Worm (Caenorhabditis elegans) whole organism, young adult: ENCODE results near the gene srh-89.
A peak's percentile ranks its signal among the peaks of the same experiment; 100 is the strongest.

Experiments used
- B0035.1 ChIP-seq: sonication (generic microtip); optimal IDR thresholded peaks from 2 replicates; lab custom pipeline; 2016; ENCODE audit warnings: missing genetic modification characterization, mild to moderate bottlenecking, missing compliant biosample characterization, missing genotype, missing genetic modification reagents
- C06A6.2 ChIP-seq: fragments of 200-800 bp; sonication (Bioruptor generic); conservative IDR thresholded peaks from 2 replicates; pipeline ENCODE4 v1.3.6; 2022; ENCODE audit warnings: missing genetic modification characterization, missing compliant biosample characterization
- C17E4.6 ChIP-seq: fragments of 200-800 bp; sonication (Bioruptor generic); IDR thresholded peaks from 2 replicates; pipeline ENCODE4 v1.3.6; 2022; ENCODE audit warnings: missing genetic modification reagents, missing genetic modification characterization, missing compliant biosample characterization
- D2030.7 ChIP-seq: fragments of 200-800 bp; sonication (Bioruptor generic); IDR thresholded peaks from 2 replicates; pipeline ENCODE4 v1.3.6; 2022; ENCODE audit warnings: missing genetic modification reagents, missing genetic modification characterization, missing compliant biosample characterization
- F22D6.2 ChIP-seq: sonication (generic microtip); optimal IDR thresholded peaks from 2 replicates; lab custom pipeline; 2016; ENCODE audit warnings: mild to moderate bottlenecking, missing genetic modification characterization, missing compliant biosample characterization
- F49E8.2 ChIP-seq: sonication (generic microtip); optimal IDR thresholded peaks from 3 replicates; lab custom pipeline; 2017; ENCODE audit warnings: missing genetic modification characterization, mild to moderate bottlenecking, missing compliant biosample characterization, antibody characterized with exemption, moderate library complexity; ENCODE audit not compliant: insufficient read depth
- K12H6.12 ChIP-seq: fragments of 200-800 bp; sonication (Bioruptor generic); optimal IDR thresholded peaks from 2 replicates; lab custom pipeline; 2018; ENCODE audit warnings: mild to moderate bottlenecking, missing genetic modification characterization, missing compliant biosample characterization
- T07F8.4 ChIP-seq: sonication (generic microtip); optimal IDR thresholded peaks from 2 replicates; lab custom pipeline; 2016; ENCODE audit warnings: mild to moderate bottlenecking, missing genetic modification characterization, moderate library complexity, missing compliant biosample characterization
- Y56A3A.18 ChIP-seq: fragments of 200-800 bp; sonication (Bioruptor generic); IDR thresholded peaks from 2 replicates; pipeline ENCODE4 v1.3.6; 2022; ENCODE audit warnings: missing genetic modification reagents, missing genetic modification characterization, missing compliant biosample characterization
- Y67H2A.10 ChIP-seq: fragments of 200-800 bp; sonication (Bioruptor generic); conservative IDR thresholded peaks from 2 replicates; pipeline ENCODE4 v1.3.6; 2022; ENCODE audit warnings: missing genetic modification reagents, missing genetic modification characterization, missing compliant biosample characterization
- Y79H2A.3 ChIP-seq: fragments of 200-800 bp; sonication (Bioruptor generic); conservative IDR thresholded peaks from 2 replicates; pipeline ENCODE4 v1.3.6; 2022; ENCODE audit warnings: missing genetic modification reagents, missing genetic modification characterization, missing compliant biosample characterization
- akir-1 ChIP-seq: fragments of 200-800 bp; sonication (Bioruptor generic); optimal IDR thresholded peaks from 2 replicates; lab custom pipeline; 2018; ENCODE audit warnings: mild to moderate bottlenecking, missing genetic modification characterization, moderate library complexity, missing compliant biosample characterization
- attf-5 ChIP-seq: fragments of 200-800 bp; sonication (Bioruptor generic); optimal IDR thresholded peaks from 2 replicates; lab custom pipeline; 2018; ENCODE audit warnings: mild to moderate bottlenecking, missing genetic modification characterization, missing compliant biosample characterization
- attf-6 ChIP-seq: fragments of 200-800 bp; sonication (Bioruptor generic); IDR thresholded peaks from 2 replicates; pipeline ENCODE4 v1.3.6; 2022; ENCODE audit warnings: missing genetic modification reagents, missing genetic modification characterization, missing compliant biosample characterization
- bed-1 ChIP-seq: fragments of 200-800 bp; sonication (Bioruptor generic); IDR thresholded peaks from 2 replicates; pipeline ENCODE4 v1.3.6; 2022; ENCODE audit warnings: missing genetic modification reagents, missing genetic modification characterization, missing compliant biosample characterization
- ceh-27 ChIP-seq: fragments of 200-800 bp; sonication (Bioruptor generic); optimal IDR thresholded peaks from 2 replicates; lab custom pipeline; 2018; ENCODE audit warnings: mild to moderate bottlenecking, missing genetic modification characterization, moderate library complexity, missing compliant biosample characterization
- die-1 ChIP-seq: sonication (generic microtip); optimal IDR thresholded peaks from 2 replicates; lab custom pipeline; 2016; ENCODE audit warnings: missing genotype, mild to moderate bottlenecking, missing genetic modification characterization, missing compliant biosample characterization
- dpff-1 ChIP-seq: sonication (generic microtip); optimal IDR thresholded peaks from 2 replicates; lab custom pipeline; 2017; ENCODE audit warnings: mild to moderate bottlenecking, missing genetic modification characterization, missing compliant biosample characterization
- dpl-1 ChIP-seq: fragments of 150-350 bp; optimal IDR thresholded peaks from 2 replicates; lab custom pipeline; 2014; ENCODE audit warnings: missing biosample characterization, missing genetic modification reagents, missing genetic modification characterization
- egl-44 ChIP-seq: fragments of 200-800 bp; sonication (Bioruptor generic); IDR thresholded peaks from 2 replicates; pipeline ENCODE4 v1.3.6; 2022; ENCODE audit warnings: missing genetic modification reagents, missing genetic modification characterization, missing compliant biosample characterization
- egrh-3 ChIP-seq: fragments of 200-800 bp; sonication (Bioruptor generic); IDR thresholded peaks from 2 replicates; pipeline ENCODE4 v1.3.6; 2022; ENCODE audit warnings: missing genetic modification reagents, missing genetic modification characterization, missing compliant biosample characterization
- fkh-3 ChIP-seq: sonication (generic microtip); optimal IDR thresholded peaks from 2 replicates; lab custom pipeline; 2016; ENCODE audit warnings: mild to moderate bottlenecking, missing genetic modification characterization, missing compliant biosample characterization
- gei-17 ChIP-seq: fragments of 200-800 bp; sonication (Bioruptor generic); optimal IDR thresholded peaks from 2 replicates; lab custom pipeline; 2018; ENCODE audit warnings: mild to moderate bottlenecking, missing genetic modification characterization, missing compliant biosample characterization
- hlh-26 ChIP-seq: fragments of 200-800 bp; sonication (Bioruptor generic); conservative IDR thresholded peaks from 2 replicates; pipeline ENCODE4 v1.3.6; 2022; ENCODE audit warnings: missing genetic modification reagents, missing genetic modification characterization, missing compliant biosample characterization
- lin-35 ChIP-seq, 3 experiments: fragments of 150-350 bp in 2 of 3; sonication (generic microtip) in 1 of 3; optimal IDR thresholded peaks; 2 replicates each; lab custom pipeline; 2014 to 2018; ENCODE audit warnings: missing biosample characterization in 3 of 3, missing genetic modification characterization in 3 of 3, missing genetic modification reagents in 3 of 3
- madf-3 ChIP-seq: fragments of 200-800 bp; sonication (Bioruptor generic); IDR thresholded peaks from 2 replicates; pipeline ENCODE4 v1.3.6; 2022; ENCODE audit warnings: missing genetic modification reagents, missing genetic modification characterization, missing compliant biosample characterization
- madf-6 ChIP-seq: fragments of 200-800 bp; sonication (Bioruptor generic); IDR thresholded peaks from 2 replicates; pipeline ENCODE4 v1.3.6; 2022; ENCODE audit warnings: missing genetic modification reagents, missing genetic modification characterization, missing compliant biosample characterization
- mes-4 ChIP-seq: sonication (generic microtip); optimal IDR thresholded peaks from 2 replicates; lab custom pipeline; 2016; ENCODE audit warnings: missing genotype, missing genetic modification characterization, missing compliant biosample characterization
- nhr-27 ChIP-seq: fragments of 200-800 bp; sonication (Bioruptor generic); optimal IDR thresholded peaks from 2 replicates; lab custom pipeline; 2018; ENCODE audit warnings: mild to moderate bottlenecking, missing genetic modification characterization, moderate library complexity, missing compliant biosample characterization
- nhr-80 ChIP-seq: sonication (generic microtip); optimal IDR thresholded peaks from 2 replicates; lab custom pipeline; 2016; ENCODE audit warnings: missing genetic modification characterization, missing compliant biosample characterization
- pbrm-1 ChIP-seq: fragments of 200-800 bp; sonication (Bioruptor generic); IDR thresholded peaks from 2 replicates; pipeline ENCODE4 v1.3.6; 2022; ENCODE audit warnings: missing genetic modification reagents, missing genetic modification characterization, missing compliant biosample characterization
- tlf-1 ChIP-seq: fragments of 200-800 bp; sonication (Bioruptor generic); optimal IDR thresholded peaks from 2 replicates; lab custom pipeline; 2018; ENCODE audit warnings: mild to moderate bottlenecking, missing genetic modification characterization, missing compliant biosample characterization
- xnd-1 ChIP-seq: sonication (generic microtip); optimal IDR thresholded peaks from 2 replicates; lab custom pipeline; 2016; ENCODE audit warnings: missing genotype, missing genetic modification reagents, missing genetic modification characterization, missing compliant biosample characterization
- ztf-18 ChIP-seq: sonication (generic microtip); optimal IDR thresholded peaks from 2 replicates; lab custom pipeline; 2016; ENCODE audit warnings: missing genotype, mild to moderate bottlenecking, missing genetic modification characterization, missing compliant biosample characterization
- ztf-3 ChIP-seq: fragments of 200-800 bp; sonication (Bioruptor generic); optimal IDR thresholded peaks from 2 replicates; lab custom pipeline; 2018; ENCODE audit warnings: mild to moderate bottlenecking, missing genetic modification characterization, missing compliant biosample characterization

The srh-89 gene

DNA sequence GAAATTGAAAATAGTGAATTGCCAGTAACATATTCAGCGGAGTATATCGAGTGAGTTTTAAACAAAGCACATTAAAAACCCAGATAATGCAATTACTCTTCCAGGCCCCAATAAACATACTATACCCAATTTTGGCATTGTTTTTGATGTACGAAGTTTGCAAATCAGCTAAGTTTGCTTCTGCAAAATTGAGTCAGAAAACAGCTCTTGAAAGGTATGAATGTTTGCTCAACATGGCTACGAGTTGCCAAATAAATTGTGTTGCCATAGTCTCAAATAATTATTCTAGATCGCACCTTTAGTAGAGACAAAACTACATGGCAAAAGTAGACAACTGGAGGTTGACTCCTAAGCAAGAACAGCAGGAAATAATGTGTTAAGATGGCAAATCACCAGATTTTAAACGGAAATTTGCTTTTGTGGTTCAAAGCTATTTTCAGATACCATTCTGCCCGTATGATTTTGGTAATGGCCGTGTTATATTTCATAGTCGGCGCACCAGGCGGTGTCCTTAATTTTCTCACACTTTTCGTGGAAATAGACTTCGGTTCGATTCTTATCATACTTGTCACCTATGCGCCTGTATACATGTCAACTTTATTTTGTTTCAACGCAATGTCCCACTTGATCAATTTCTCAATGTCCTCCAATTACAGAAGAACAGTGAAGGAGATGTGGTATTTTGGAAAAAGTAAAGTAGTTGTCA lies 32.0 kb downstream of the srh-89 start (continued):
- TF ChIP-seq hlh-26 (GFP tag; lab: Robert Waterston, UW) (no peak), akir-1 (GFP tag; lab: Kevin White, UChicago) (no peak), F22D6.2 (no peak), egrh-3 (no peak), fkh-3 (tag; lab: Kevin White, UChicago) (peak; percentile 1), attf-6 (no peak), C17E4.6 (GFP tag; lab: Robert Waterston, UW) (no peak), dpl-1 (GFP tag; lab: Kevin White, UChicago) (no peak), T07F8.4 (tag; lab: Kevin White, UChicago) (no peak), gei-17 (GFP tag; lab: Kevin White, UChicago) (no peak), madf-3 (GFP tag; lab: Robert Waterston, UW) (0 out of 2 replicates have a peak, but pooled peaks have one; percentile 2), ceh-27 (GFP tag; lab: Kevin White, UChicago) (peak; percentile 9)
- TF ChIP-seq, all 124 proteins: peak for 46

DNA sequence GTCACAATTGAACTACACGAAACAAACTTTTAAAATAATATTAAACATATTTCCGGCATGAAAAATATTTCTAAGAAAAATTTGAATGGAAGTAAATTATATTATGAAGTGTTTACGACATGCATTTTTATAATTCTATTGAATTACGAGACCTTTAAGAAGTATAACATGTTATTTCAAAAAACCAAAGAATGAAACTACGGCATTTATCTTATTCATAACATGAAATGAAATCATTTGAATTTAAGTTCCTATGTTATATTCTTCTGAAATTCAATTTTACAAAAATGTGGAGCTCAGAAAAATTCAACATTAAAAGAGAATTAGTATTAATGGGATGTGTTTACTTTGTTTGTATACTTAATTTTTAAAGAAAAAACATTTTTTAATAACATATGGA lies 33.6 kb downstream of the srh-89 start, which contains the start of gene srw-71:
Gene srw-71 (minus strand): TSS at position 101 of the 400 bp plus-strand sequence.
- TF ChIP-seq tlf-1: no peak
- no peak for TF ChIP-seq Y79H2A.3 (GFP tag; lab: Robert Waterston, UW)
- no peak for TF ChIP-seq attf-6
- TF ChIP-seq ztf-18: no peak
- no peak for TF ChIP-seq xnd-1 (tag; lab: Kevin White, UChicago)
- no peak for TF ChIP-seq egl-44 (GFP tag; lab: Robert Waterston, UW)
- no peak for TF ChIP-seq dpff-1 (tag; lab: Kevin White, UChicago)

DNA sequence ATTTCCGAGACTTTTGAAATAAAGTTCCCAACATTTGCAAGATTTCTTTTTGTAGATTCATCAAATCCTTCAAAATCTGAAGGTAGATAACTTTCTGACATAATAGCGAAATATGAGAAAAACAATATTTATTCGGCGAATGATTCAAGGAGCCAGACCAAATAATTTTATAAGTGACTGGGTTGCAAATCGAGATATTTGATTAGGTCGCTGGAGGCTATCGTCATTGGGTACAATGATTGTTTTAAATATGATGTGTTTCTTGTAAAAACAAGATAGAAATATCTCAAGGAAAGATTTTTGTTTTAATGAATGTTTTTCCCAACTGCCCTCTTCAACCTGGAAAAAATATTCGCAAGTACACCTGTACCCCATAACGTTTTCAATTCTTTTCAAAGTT lies 35.7 kb downstream of the srh-89 start, which contains the start of gene srw-69:
Gene srw-69 (minus strand): TSS at position 101 of the 400 bp plus-strand sequence.
- TF ChIP-seq hlh-26 (GFP tag; lab: Robert Waterston, UW): no peak
- no peak for TF ChIP-seq pbrm-1
- TF ChIP-seq ztf-3 (GFP tag; lab: Kevin White, UChicago): no peak
- TF ChIP-seq Y67H2A.10 (GFP tag; lab: Robert Waterston, UW): no peak
- no peak for TF ChIP-seq nhr-80
- TF ChIP-seq Y56A3A.18 (GFP tag; lab: Robert Waterston, UW): no peak
- TF ChIP-seq D2030.7: no peak
- no peak for TF ChIP-seq ztf-18
- no peak for TF ChIP-seq nhr-27 (tag; lab: Kevin White, UChicago)
- TF ChIP-seq dpl-1 (GFP tag; lab: Kevin White, UChicago): no peak
- TF ChIP-seq C06A6.2 (GFP tag; lab: Robert Waterston, UW): no peak
- TF ChIP-seq F49E8.2 (tag; lab: Kevin White, UChicago): no peak
- TF ChIP-seq madf-6: no peak

DNA sequence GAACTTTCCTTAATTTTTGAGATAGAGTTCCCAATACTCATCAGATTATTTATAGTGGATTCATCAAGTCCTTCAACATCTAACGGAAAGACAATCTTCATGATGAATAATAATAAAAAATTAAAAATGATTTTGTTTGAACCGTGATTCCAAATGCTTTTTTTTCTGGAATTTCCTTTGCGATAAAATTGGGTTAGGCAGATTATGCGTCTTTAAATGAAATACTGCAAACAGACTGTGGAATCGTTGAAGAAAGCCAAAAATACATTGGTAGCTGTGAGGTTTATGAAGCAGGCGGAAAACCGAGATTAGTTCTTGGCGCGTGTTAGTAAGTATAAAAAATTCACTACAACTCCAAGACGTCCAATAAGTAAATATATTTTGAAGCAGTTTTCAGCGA lies 38.0 kb downstream of the srh-89 start, which contains the start of gene srw-68:
Gene srw-68 (minus strand): TSS at position 101 of the 400 bp plus-strand sequence.
- no peak for TF ChIP-seq die-1
- no peak for TF ChIP-seq bed-1 (GFP tag; lab: Robert Waterston, UW)
- TF ChIP-seq K12H6.12 (tag; lab: Kevin White, UChicago): no peak
- TF ChIP-seq B0035.1 (tag; lab: Kevin White, UChicago): no peak
- no peak for TF ChIP-seq attf-5 (GFP tag; lab: Kevin White, UChicago)
- no peak for TF ChIP-seq mes-4
- no peak for TF ChIP-seq lin-35 (GFP tag; optimal IDR thresholded peaks at IDR 0.05; lab: Kevin White, UChicago)
